Fruit fly (Drosophila melanogaster) whole organism, wandering third instar larva: ENCODE measurements around the gene CG14329.

Source experiments
- Abd-B ChIP-seq: fragments of >200 bp; optimal IDR thresholded peaks from 2 replicates; lab custom pipeline; 2017; ENCODE audit warnings: missing biosample characterization, missing genetic modification characterization
- CG9705 ChIP-seq: fragments of 200-800 bp; sonication (Bioruptor generic); optimal IDR thresholded peaks from 2 replicates; lab custom pipeline; 2018; ENCODE audit warnings: missing biosample characterization, mild to moderate bottlenecking, missing genetic modification characterization
- CrebA ChIP-seq: fragments of 200-800 bp; sonication (Bioruptor generic); optimal IDR thresholded peaks from 2 replicates; lab custom pipeline; 2016; ENCODE audit warnings: missing biosample characterization, mild to moderate bottlenecking, missing genetic modification characterization, borderline replicate concordance
- Dfd ChIP-seq: fragments of >200 bp; optimal IDR thresholded peaks from 2 replicates; lab custom pipeline; 2017; ENCODE audit warnings: missing biosample characterization, missing genetic modification characterization
- Dif ChIP-seq: fragments of 200-275, 200-300 bp; sonication (Bioruptor generic); optimal IDR thresholded peaks from 2 replicates; lab custom pipeline; 2018; ENCODE audit warnings: missing biosample characterization, missing genetic modification characterization; ENCODE audit not compliant: partially characterized antibody
- GATAd ChIP-seq: sonication (Bioruptor generic); optimal IDR thresholded peaks from 2 replicates; lab custom pipeline; 2016; ENCODE audit warnings: missing biosample characterization, missing genetic modification characterization
- HLH106 ChIP-seq: fragments of 200-800 bp; optimal IDR thresholded peaks from 3 replicates; lab custom pipeline; 2019; ENCODE audit warnings: missing biosample characterization, mild to moderate bottlenecking, missing genetic modification characterization, moderate library complexity
- Hr83 ChIP-seq: fragments of 200-300 bp; sonication (Bioruptor generic); optimal IDR thresholded peaks from 2 replicates; lab custom pipeline; 2016; ENCODE audit warnings: missing biosample characterization, mild to moderate bottlenecking, missing genetic modification characterization, moderate library complexity; ENCODE audit not compliant: poor library complexity, severe bottlenecking
- Jra ChIP-seq: sonication (Bioruptor generic); optimal IDR thresholded peaks from 2 replicates; lab custom pipeline; 2016; ENCODE audit warnings: missing biosample characterization, missing genetic modification characterization
- Mio ChIP-seq: sonication (Bioruptor generic); optimal IDR thresholded peaks from 2 replicates; lab custom pipeline; 2016; ENCODE audit warnings: missing biosample characterization, missing genetic modification characterization
- Myc ChIP-seq: fragments of >200 bp; optimal IDR thresholded peaks from 2 replicates; lab custom pipeline; 2017
- N ChIP-seq: fragments of >200 bp; optimal IDR thresholded peaks from 2 replicates; lab custom pipeline; 2018; ENCODE audit warnings: missing biosample characterization, missing external identifiers, missing genetic modification characterization
- Vsx2 ChIP-seq: fragments of 200-300, 225-300 bp; sonication (Bioruptor generic); optimal IDR thresholded peaks from 2 replicates; lab custom pipeline; 2018; ENCODE audit warnings: missing biosample characterization, missing genetic modification characterization; ENCODE audit not compliant: partially characterized antibody
- br ChIP-seq: fragments of 200-800 bp; sonication (Bioruptor generic); optimal IDR thresholded peaks from 2 replicates; lab custom pipeline; 2016; ENCODE audit warnings: missing biosample characterization, missing genetic modification characterization
- brk ChIP-seq: fragments of 200-800 bp; sonication (Bioruptor generic); optimal IDR thresholded peaks from 2 replicates; lab custom pipeline; 2016; ENCODE audit warnings: missing biosample characterization, mild to moderate bottlenecking, missing genetic modification characterization
- dl ChIP-seq, 2 experiments: fragments of 175-275, 200-275 bp in 1 of 2; fragments of 200-275 bp in 1 of 2; sonication (Bioruptor generic); optimal IDR thresholded peaks; lab custom pipeline; 2018; ENCODE audit warnings: mild to moderate bottlenecking in 2 of 2, missing biosample characterization in 2 of 2, missing genetic modification characterization in 2 of 2, moderate library complexity in 2 of 2; ENCODE audit not compliant: partially characterized antibody in 2 of 2, insufficient read depth in 1 of 2
- ey ChIP-seq: fragments of 200-800 bp; sonication (Bioruptor generic); optimal IDR thresholded peaks from 2 replicates; lab custom pipeline; 2016; ENCODE audit warnings: missing biosample characterization, missing genetic modification characterization
- foxo ChIP-seq, 2 experiments: fragments of 200-800 bp; sonication (Bioruptor generic); optimal IDR thresholded peaks; 2 replicates in 1 of 2; 3 replicates in 1 of 2; lab custom pipeline; 2016 to 2017; ENCODE audit warnings: missing biosample characterization in 2 of 2, missing genetic modification characterization in 2 of 2
- fru ChIP-seq: fragments of 200-800 bp; sonication (Bioruptor generic); optimal IDR thresholded peaks from 3 replicates; lab custom pipeline; 2016; ENCODE audit warnings: missing biosample characterization, mild to moderate bottlenecking, missing genetic modification characterization
- h ChIP-seq: fragments of 200-800 bp; sonication (Bioruptor generic); optimal IDR thresholded peaks from 3 replicates; lab custom pipeline; 2016; ENCODE audit warnings: missing biosample characterization, mild to moderate bottlenecking, missing genetic modification characterization
- jim ChIP-seq: fragments of 175-275, 200-325 bp; sonication (Bioruptor generic); optimal IDR thresholded peaks from 2 replicates; lab custom pipeline; 2016; ENCODE audit warnings: missing biosample characterization, mild to moderate bottlenecking, missing genetic modification characterization
- pan ChIP-seq: fragments of >200 bp; optimal IDR thresholded peaks from 2 replicates; lab custom pipeline; 2017
- psq ChIP-seq: fragments of 200-800 bp; sonication (Bioruptor generic); optimal IDR thresholded peaks from 3 replicates; lab custom pipeline; 2017; ENCODE audit warnings: missing biosample characterization, mild to moderate bottlenecking, missing genetic modification characterization, moderate library complexity
- rgr ChIP-seq: fragments of 200-800 bp; sonication (Bioruptor generic); optimal IDR thresholded peaks from 3 replicates; lab custom pipeline; 2016; ENCODE audit warnings: missing biosample characterization, mild to moderate bottlenecking, missing genetic modification characterization
- sage ChIP-seq: fragments of 200-800 bp; sonication (Bioruptor generic); optimal IDR thresholded peaks from 2 replicates; lab custom pipeline; 2016; ENCODE audit warnings: missing biosample characterization, mild to moderate bottlenecking, missing genetic modification characterization
- tai ChIP-seq: sonication (Bioruptor generic); optimal IDR thresholded peaks from 2 replicates; lab custom pipeline; 2016; ENCODE audit warnings: missing biosample characterization, missing genetic modification characterization
- usp ChIP-seq: fragments of >200 bp; optimal IDR thresholded peaks from 2 replicates; lab custom pipeline; 2017; ENCODE audit warnings: missing biosample characterization, missing genetic modification characterization
- woc ChIP-seq: sonication (Bioruptor generic); optimal IDR thresholded peaks from 2 replicates; lab custom pipeline; 2016; ENCODE audit warnings: missing biosample characterization, mild to moderate bottlenecking, missing genetic modification characterization

CG14329 gene

dm6 chr3R:17612587-17612986 is 3.4 kb downstream of the CG14329 start, which contains the start of gene CG34281:
CG34281 (plus strand) TSS chr3R:17612887.
- TF ChIP-seq h (GFP tag; lab: Kevin White, UChicago) (no peak), Jra (GFP tag; lab: Kevin White, UChicago) (no peak), pan (no peak), fru (GFP tag; lab: Kevin White, UChicago) (no peak)
- TF ChIP-seq, all 38 proteins: peak for 0

- TF ChIP-seq ey (GFP tag; lab: Kevin White, UChicago), result no peak
- TF ChIP-seq pan, result no peak
- no peak for TF ChIP-seq Vsx2 (GFP tag; lab: Kevin White, UChicago)
- no peak for TF ChIP-seq Mio (GFP tag; lab: Kevin White, UChicago)
- no peak for TF ChIP-seq Hr83 (GFP tag; lab: Kevin White, UChicago)
- TF ChIP-seq br (GFP tag; lab: Kevin White, UChicago), result no peak
- TF ChIP-seq psq, result no peak
- no peak for TF ChIP-seq CrebA (GFP tag; lab: Kevin White, UChicago)
- TF ChIP-seq dl (GFP tag; optimal IDR thresholded peaks at IDR 0.05; lab: Kevin White, UChicago; ENCODE audit: insufficient read depth in 1 of 2, partially characterized antibody in 2 of 2), result no peak
Observed at dm6 chr3R:17613549-17613948, 4.4 kb downstream of the CG14329 start, which contains the start of gene CG14327. CG14327 (plus strand) TSS chr3R:17613709.

dm6 chr3R:17615076-17615475 is 5.9 kb downstream of the CG14329 start:
- no peak for TF ChIP-seq jim (GFP tag; lab: Kevin White, UChicago)
- no peak for TF ChIP-seq Dif (GFP tag; lab: Kevin White, UChicago)
- no peak for TF ChIP-seq Mio (GFP tag; lab: Kevin White, UChicago)
- peak; percentile 31 for TF ChIP-seq N (GFP tag; lab: Kevin White, UChicago)
- TF ChIP-seq Myc, result peak; percentile 56
- no peak for TF ChIP-seq tai (GFP tag; lab: Kevin White, UChicago)
- no peak for TF ChIP-seq Abd-B (GFP tag; lab: Kevin White, UChicago)
- TF ChIP-seq woc (GFP tag; lab: Kevin White, UChicago), result no peak
- no peak for TF ChIP-seq HLH106 (tag; lab: Kevin White, UChicago)
- TF ChIP-seq CrebA (GFP tag; lab: Kevin White, UChicago), result no peak

- TF ChIP-seq CrebA (GFP tag; lab: Kevin White, UChicago) (no peak), jim (GFP tag; lab: Kevin White, UChicago) (no peak), Jra (GFP tag; lab: Kevin White, UChicago) (no peak), dl (GFP tag; optimal IDR thresholded peaks at IDR 0.05; lab: Kevin White, UChicago; ENCODE audit: insufficient read depth in 1 of 2, partially characterized antibody in 2 of 2) (no peak), rgr (GFP tag; lab: Kevin White, UChicago) (no peak), sage (GFP tag; lab: Kevin White, UChicago) (no peak), Vsx2 (GFP tag; lab: Kevin White, UChicago) (no peak)
Observed at dm6 chr3R:17615746-17616145, 6.6 kb downstream of the CG14329 start.

dm6 chr3R:17616541-17616940 is 7.4 kb downstream of the CG14329 start:
- no peak for TF ChIP-seq brk (GFP tag; lab: Kevin White, UChicago)
- no peak for TF ChIP-seq foxo (GFP tag; optimal IDR thresholded peaks at IDR 0.05; lab: Kevin White, UChicago)
- TF ChIP-seq Vsx2 (GFP tag; lab: Kevin White, UChicago), result no peak
- no peak for TF ChIP-seq h (GFP tag; lab: Kevin White, UChicago)
- no peak for TF ChIP-seq GATAd (GFP tag; lab: Kevin White, UChicago)
- TF ChIP-seq rgr (GFP tag; lab: Kevin White, UChicago), result no peak
- no peak for TF ChIP-seq jim (GFP tag; lab: Kevin White, UChicago)
- no peak for TF ChIP-seq Dfd (GFP tag; lab: Kevin White, UChicago)
- TF ChIP-seq Hr83 (GFP tag; lab: Kevin White, UChicago), result no peak
- no peak for TF ChIP-seq br (GFP tag; lab: Kevin White, UChicago)
- no peak for TF ChIP-seq usp (GFP tag; lab: Kevin White, UChicago)
- no peak for TF ChIP-seq CG9705 (GFP tag; lab: Kevin White, UChicago)
- no peak for TF ChIP-seq Jra (GFP tag; lab: Kevin White, UChicago)
- TF ChIP-seq CrebA (GFP tag; lab: Kevin White, UChicago), result no peak
- no peak for TF ChIP-seq woc (GFP tag; lab: Kevin White, UChicago)
